In the genomic region with DNA sequence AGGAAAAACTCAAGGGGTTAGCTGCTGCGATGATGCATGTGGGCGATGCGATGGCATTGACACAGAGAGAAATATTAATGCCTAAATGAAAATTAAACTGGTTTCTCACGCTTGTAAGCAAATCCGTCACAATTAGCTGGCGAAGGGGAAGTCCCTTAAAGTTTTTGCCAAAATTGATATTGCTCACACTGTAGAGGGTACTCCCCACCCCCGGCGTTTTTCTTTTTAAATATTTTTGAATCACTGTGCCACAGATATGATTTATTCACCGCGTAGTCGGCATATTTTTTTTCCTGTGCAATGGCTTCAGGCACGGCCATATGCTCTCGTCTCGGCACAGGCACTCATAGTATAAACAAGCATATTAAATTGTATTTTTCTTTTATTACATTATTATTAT, we compare ENCODE assay signal across 1 fruit fly cellular context.
TF ChIP-seq lines count a peak whose summit lies in the region.

No protein-coding gene starts in this region.

TF ChIP-seq in whole organism, embryonic, 481 proteins besides CTCF, POLR2A, EP300 and RAD21 (continued from another document):
- TF ChIP-seq dmrt99B (tag; optimal IDR thresholded peaks at IDR 0.05; lab: Kevin White, UChicago) (peak; percentile 53), CG9817 (tag; optimal IDR thresholded peaks at IDR 0.05; lab: Kevin White, UChicago) (no peak), CG18764 (GFP tag; optimal IDR thresholded peaks at IDR 0.05; lab: Kevin White, UChicago) (no peak), CG16863 (GFP tag; optimal IDR thresholded peaks at IDR 0.05; lab: Kevin White, UChicago) (no peak), E2f2 (GFP tag; IDR thresholded peaks at IDR 0.05; lab: Robert Waterston, UW) (no peak), Spps (tag; optimal IDR thresholded peaks at IDR 0.05; lab: Kevin White, UChicago) (no peak), CG17568 (GFP tag; optimal IDR thresholded peaks at IDR 0.05; lab: Kevin White, UChicago) (no peak), Adf1 (GFP tag; IDR thresholded peaks at IDR 0.05; lab: Robert Waterston, UW) (no peak), phol (tag; optimal IDR thresholded peaks at IDR 0.05; lab: Kevin White, UChicago) (peak; percentile 33), yki (optimal IDR thresholded peaks at IDR 0.05; lab: Kevin White, UChicago) (no peak), Jarid2 (GFP tag; optimal IDR thresholded peaks at IDR 0.05; lab: Kevin White, UChicago) (no peak), Nf-YA (GFP tag; IDR thresholded peaks at IDR 0.05; lab: Robert Waterston, UW) (no peak), Gsc (GFP tag; IDR thresholded peaks at IDR 0.05; lab: Robert Waterston, UW) (no peak), hbn (GFP tag; IDR thresholded peaks at IDR 0.05; lab: Robert Waterston, UW; ENCODE audit: partially characterized antibody) (no peak), Doc2 (GFP tag; IDR thresholded peaks at IDR 0.05; lab: Robert Waterston, UW) (no peak), zen2 (GFP tag; IDR thresholded peaks at IDR 0.05; lab: Robert Waterston, UW; ENCODE audit: partially characterized antibody) (no peak), Lpt (GFP tag; optimal IDR thresholded peaks at IDR 0.05; lab: Kevin White, UChicago) (no peak), h (optimal IDR thresholded peaks at IDR 0.05; lab: Kevin White, UChicago) (no peak), stwl (tag; optimal IDR thresholded peaks at IDR 0.05; lab: Kevin White, UChicago) (no peak), bcd (GFP tag; optimal IDR thresholded peaks at IDR 0.05; lab: Kevin White, UChicago) (no peak), gro (GFP tag; optimal IDR thresholded peaks at IDR 0.05; lab: Kevin White, UChicago) (no peak), gem (tag; optimal IDR thresholded peaks at IDR 0.05; lab: Kevin White, UChicago) (peak; percentile 23), slou (GFP tag; optimal IDR thresholded peaks at IDR 0.05; lab: Kevin White, UChicago) (no peak), Hr51 (GFP tag; optimal IDR thresholded peaks at IDR 0.05; lab: Kevin White, UChicago) (peak in 1 of 2 experiments; percentile 21), Drgx (GFP tag; IDR thresholded peaks at IDR 0.05; lab: Robert Waterston, UW) (no peak), da (GFP tag; optimal IDR thresholded peaks at IDR 0.05; lab: Kevin White, UChicago) (no peak), CG10543 (GFP tag; optimal IDR thresholded peaks at IDR 0.05; lab: Kevin White, UChicago) (no peak), tio (GFP tag; optimal IDR thresholded peaks at IDR 0.05; lab: Kevin White, UChicago) (no peak), ken (GFP tag; IDR thresholded peaks at IDR 0.05; lab: Robert Waterston, UW) (no peak), CG6689 (GFP tag; IDR thresholded peaks at IDR 0.05; lab: Robert Waterston, UW) (0 out of 2 replicates have a peak, but pooled peaks have one; percentile 32), grau (tag; optimal IDR thresholded peaks at IDR 0.05; lab: Kevin White, UChicago) (no peak), pho (GFP tag; optimal IDR thresholded peaks at IDR 0.05; lab: Kevin White, UChicago) (no peak), cato (GFP tag; optimal IDR thresholded peaks at IDR 0.05; lab: Kevin White, UChicago; ENCODE audit: borderline replicate concordance) (no peak), CG4854 (GFP tag; optimal IDR thresholded peaks at IDR 0.05; lab: Kevin White, UChicago) (no peak), CG11695 (GFP tag; IDR thresholded peaks at IDR 0.05; lab: Robert Waterston, UW) (0 out of 3 replicates have a peak, but pooled peaks have one; percentile 36), lola (GFP tag; optimal IDR thresholded peaks at IDR 0.05; lab: Kevin White, UChicago) (no peak), onecut (GFP tag; IDR thresholded peaks at IDR 0.05; lab: Robert Waterston, UW) (no peak), D (optimal IDR thresholded peaks at IDR 0.05; lab: Kevin White, UChicago) (no peak), D (GFP tag; optimal IDR thresholded peaks at IDR 0.05; lab: Kevin White, UChicago) (no peak), CG13296 (GFP tag; optimal IDR thresholded peaks at IDR 0.05; lab: Kevin White, UChicago) (no peak), Blimp-1 (GFP tag; optimal IDR thresholded peaks at IDR 0.05; lab: Kevin White, UChicago) (peak; percentile 6), sens (GFP tag; lab: Kevin White, UChicago) (peak; percentile 4), CG17912 (GFP tag; optimal IDR thresholded peaks at IDR 0.05; lab: Kevin White, UChicago) (no peak), Abd-B (GFP tag; optimal IDR thresholded peaks at IDR 0.05; lab: Kevin White, UChicago) (no peak), Neu2 (GFP tag; optimal IDR thresholded peaks at IDR 0.05; lab: Kevin White, UChicago; ENCODE audit: borderline replicate concordance) (no peak), dysf (GFP tag; IDR thresholded peaks at IDR 0.05; lab: Robert Waterston, UW) (peak; percentile 62; the same call in 2 of the 3 replicates), crc (GFP tag; optimal IDR thresholded peaks at IDR 0.05; lab: Kevin White, UChicago) (no peak), sisA (GFP tag; IDR thresholded peaks at IDR 0.05; lab: Robert Waterston, UW) (peak; percentile 35; the same call in 1 of the 2 replicates), ac (GFP tag; optimal IDR thresholded peaks at IDR 0.05; lab: Kevin White, UChicago) (no peak), Xbp1 (GFP tag; optimal IDR thresholded peaks at IDR 0.05; lab: Kevin White, UChicago) (no peak), CG8281 (tag; optimal IDR thresholded peaks at IDR 0.05; lab: Kevin White, UChicago) (no peak), Myb (GFP tag; optimal IDR thresholded peaks at IDR 0.05; lab: Kevin White, UChicago) (no peak), CG7372 (GFP tag; IDR thresholded peaks at IDR 0.05; lab: Robert Waterston, UW) (0 out of 2 replicates have a peak, but pooled peaks have one; percentile 37), CG4360 (GFP tag; IDR thresholded peaks at IDR 0.05; lab: Robert Waterston, UW) (no peak), zfh1 (GFP tag; IDR thresholded peaks at IDR 0.05; lab: Robert Waterston, UW) (0 out of 3 replicates have a peak, but pooled peaks have one; percentile 29), CG8359 (GFP tag; optimal IDR thresholded peaks at IDR 0.05; lab: Kevin White, UChicago; ENCODE audit: borderline replicate concordance) (no peak), CG4424 (GFP tag; optimal IDR thresholded peaks at IDR 0.05; lab: Kevin White, UChicago) (no peak), Sox100B (GFP tag; optimal IDR thresholded peaks at IDR 0.05; lab: Kevin White, UChicago) (peak; percentile 25), zen (tag; optimal IDR thresholded peaks at IDR 0.05; lab: Kevin White, UChicago) (no peak), fru (optimal IDR thresholded peaks at IDR 0.05; lab: Kevin White, UChicago) (no peak)
